Worm (Caenorhabditis elegans) whole organism, L3 larva: Measurements from ENCODE around the gene T25E4.1.

Experiments
- ama-1 ChIP-seq: fragments of 150-350 bp; optimal IDR thresholded peaks from 2 replicates; lab custom pipeline; 2018
- elt-3 ChIP-seq, 3 experiments: fragments of 150-350 bp in 1 of 3; sonication (generic microtip) in 2 of 3; optimal IDR thresholded peaks; 2 replicates in 2 of 3; 4 replicates in 1 of 3; lab custom pipeline; 2014 to 2017; ENCODE audit warnings: missing biosample characterization in 3 of 3, missing genetic modification characterization in 3 of 3
- lin-15B ChIP-seq: fragments of 150-350 bp; optimal IDR thresholded peaks from 2 replicates; lab custom pipeline; 2014; ENCODE audit warnings: missing biosample characterization, missing genetic modification characterization
- skn-1 ChIP-seq: fragments of 150-350 bp; optimal IDR thresholded peaks from 2 replicates; lab custom pipeline; 2014; ENCODE audit warnings: missing biosample characterization, missing genetic modification characterization
- tbx-2 ChIP-seq: sonication (generic microtip); optimal IDR thresholded peaks from 2 replicates; lab custom pipeline; 2016; ENCODE audit warnings: mild to moderate bottlenecking, missing genetic modification characterization, missing compliant biosample characterization
- unc-39 ChIP-seq: sonication (generic microtip); optimal IDR thresholded peaks from 4 replicates; lab custom pipeline; 2017; ENCODE audit warnings: missing biosample characterization, missing genetic modification characterization

- TF ChIP-seq skn-1 (tag; lab: Kevin White, UChicago) (no peak), unc-39 (tag; lab: Kevin White, UChicago) (no peak), lin-15B (no peak), elt-3 (tag; optimal IDR thresholded peaks at IDR 0.05; lab: Kevin White, UChicago) (no peak), ama-1 (lab: Kevin White, UChicago) (no peak), tbx-2 (no peak)
These were observed 41.2 kb downstream of the T25E4.1 start, which contains the start of gene dhs-6 for ce11 chrII:5619298-5619697.
